Fruit fly (Drosophila melanogaster): ENCODE measurements around the gene Ubc2.

The Ubc2 gene

dm6 chr2L:10760422-10761166 is 7.2 kb downstream of the Ubc2 start, which contains the start of gene CG6495 (continued):
- no peak for TF ChIP-seq Hr38 (GFP tag; optimal IDR thresholded peaks at IDR 0.05)
- TF ChIP-seq fd59A (GFP tag; optimal IDR thresholded peaks at IDR 0.05), result no peak
- peak; percentile 3 for TF ChIP-seq CG8632 (GFP tag; optimal IDR thresholded peaks at IDR 0.05)
- TF ChIP-seq fkh (GFP tag; optimal IDR thresholded peaks at IDR 0.05), result no peak
- peak; percentile 16 for TF ChIP-seq CG6792 (GFP tag; optimal IDR thresholded peaks at IDR 0.05)
- no peak for TF ChIP-seq CG8119 (GFP tag; IDR thresholded peaks at IDR 0.05)
- no peak for TF ChIP-seq CG9139 (GFP tag; optimal IDR thresholded peaks at IDR 0.05)
- TF ChIP-seq CG1621 (tag; optimal IDR thresholded peaks at IDR 0.05), result no peak
- TF ChIP-seq Ets96B (tag; optimal IDR thresholded peaks at IDR 0.05), result peak; percentile 46
- TF ChIP-seq CG16779 (tag; optimal IDR thresholded peaks at IDR 0.05), result no peak
- peak; percentile 29 for TF ChIP-seq dsx (GFP tag; optimal IDR thresholded peaks at IDR 0.05; ENCODE audit: poor library complexity, severe bottlenecking)
- TF ChIP-seq esn (GFP tag; optimal IDR thresholded peaks at IDR 0.05), result peak; percentile 50
- peak; percentile 28 for TF ChIP-seq pdm3 (GFP tag; optimal IDR thresholded peaks at IDR 0.05)
- TF ChIP-seq CG10631 (GFP tag; optimal IDR thresholded peaks at IDR 0.05), result no peak
- no peak for TF ChIP-seq CG31627 (GFP tag; optimal IDR thresholded peaks at IDR 0.05)
- TF ChIP-seq vri (GFP tag; optimal IDR thresholded peaks at IDR 0.05), result no peak
- peak; percentile 14 for TF ChIP-seq topi (GFP tag; optimal IDR thresholded peaks at IDR 0.05)
- peak; percentile 28 for TF ChIP-seq Smox (GFP tag; optimal IDR thresholded peaks at IDR 0.05)
- no peak for TF ChIP-seq dac (GFP tag; optimal IDR thresholded peaks at IDR 0.05)
- no peak for TF ChIP-seq CG11762 (GFP tag; optimal IDR thresholded peaks at IDR 0.05; ENCODE audit: insufficient read depth)
- TF ChIP-seq Sox14 (GFP tag; optimal IDR thresholded peaks at IDR 0.05), result no peak
- TF ChIP-seq CG3032 (tag; optimal IDR thresholded peaks at IDR 0.05), result peak; percentile 30
- peak; percentile 2 for TF ChIP-seq CG34406 (GFP tag; optimal IDR thresholded peaks at IDR 0.05)
- TF ChIP-seq net (GFP tag; optimal IDR thresholded peaks at IDR 0.05), result peak; percentile 10
- no peak for TF ChIP-seq lz (GFP tag; optimal IDR thresholded peaks at IDR 0.05)
- TF ChIP-seq acj6 (GFP tag; optimal IDR thresholded peaks at IDR 0.05), result peak; percentile 36
- no peak; the same call in 2 of the 3 replicates for TF ChIP-seq CG6163 (GFP tag; IDR thresholded peaks at IDR 0.05)
- no peak for TF ChIP-seq CG6854 (GFP tag; optimal IDR thresholded peaks at IDR 0.05)
- peak; percentile 44 for TF ChIP-seq OdsH (GFP tag; optimal IDR thresholded peaks at IDR 0.05)
- TF ChIP-seq CG15336 (GFP tag; IDR thresholded peaks at IDR 0.05), result no peak
- TF ChIP-seq Sox15 (GFP tag; optimal IDR thresholded peaks at IDR 0.05), result no peak
- peak; percentile 27 for TF ChIP-seq Hr4 (GFP tag; optimal IDR thresholded peaks at IDR 0.05)
- no peak for TF ChIP-seq svp (GFP tag)
- peak; percentile 28 for TF ChIP-seq CG3919 (GFP tag; optimal IDR thresholded peaks at IDR 0.05)
- TF ChIP-seq Sox102F (GFP tag; optimal IDR thresholded peaks at IDR 0.05), result no peak
- no peak for TF ChIP-seq CG10669 (GFP tag; optimal IDR thresholded peaks at IDR 0.05)
- peak; percentile 33 for TF ChIP-seq Eip75B (GFP tag; optimal IDR thresholded peaks at IDR 0.05)

dm6 chr2L:10759624-10760023 is 8.2 kb downstream of the Ubc2 start:
- TF ChIP-seq CG11294 (GFP tag; IDR thresholded peaks at IDR 0.05) (no peak), CG1621 (tag; optimal IDR thresholded peaks at IDR 0.05) (peak; percentile 32), CG7368 (GFP tag; optimal IDR thresholded peaks at IDR 0.05) (peak; percentile 21), svp (GFP tag) (peak; percentile 69), salr (GFP tag; optimal IDR thresholded peaks at IDR 0.05) (peak in 1 of 2 experiments; percentile 26), Ets21C (GFP tag; optimal IDR thresholded peaks at IDR 0.05) (peak; percentile 20), fd85E (GFP tag; optimal IDR thresholded peaks at IDR 0.05) (no peak), OdsH (GFP tag; optimal IDR thresholded peaks at IDR 0.05) (peak; percentile 37), CG6792 (GFP tag; optimal IDR thresholded peaks at IDR 0.05) (peak; percentile 52), ss (GFP tag; optimal IDR thresholded peaks at IDR 0.05) (peak in 1 of 2 experiments; percentile 33), Sox15 (GFP tag; optimal IDR thresholded peaks at IDR 0.05) (peak; percentile 20), Hr38 (GFP tag; optimal IDR thresholded peaks at IDR 0.05) (no peak), cyc (GFP tag; optimal IDR thresholded peaks at IDR 0.05) (peak; percentile 51), esn (GFP tag; optimal IDR thresholded peaks at IDR 0.05) (peak; percentile 46), spab (GFP tag; optimal IDR thresholded peaks at IDR 0.05) (no peak), Eip78C (GFP tag) (peak; percentile 83), CG10669 (GFP tag; optimal IDR thresholded peaks at IDR 0.05) (peak; percentile 63), Sox14 (GFP tag; optimal IDR thresholded peaks at IDR 0.05) (peak; percentile 51), Smox (GFP tag; optimal IDR thresholded peaks at IDR 0.05) (peak; percentile 49), CG8319 (GFP tag; optimal IDR thresholded peaks at IDR 0.05) (peak; percentile 29), CG8632 (GFP tag; optimal IDR thresholded peaks at IDR 0.05) (peak; percentile 42), CG16779 (tag; optimal IDR thresholded peaks at IDR 0.05) (no peak), Met (GFP tag; optimal IDR thresholded peaks at IDR 0.05) (peak; percentile 33), net (GFP tag; optimal IDR thresholded peaks at IDR 0.05) (no peak), CG11902 (GFP tag; optimal IDR thresholded peaks at IDR 0.05) (peak; percentile 3)
